Worm (Caenorhabditis elegans) whole organism, early embryonic: Measurements from ENCODE around the gene F44E2.8.

Source experiments
- B0310.2 ChIP-seq: sonication (generic microtip); optimal IDR thresholded peaks from 2 replicates; lab custom pipeline; 2016; ENCODE audit warnings: mild to moderate bottlenecking, missing genetic modification characterization, missing compliant biosample characterization
- F13C5.2 ChIP-seq: sonication (generic microtip); optimal IDR thresholded peaks from 2 replicates; lab custom pipeline; 2017; ENCODE audit warnings: mild to moderate bottlenecking, missing genetic modification characterization, inconsistent platforms, missing compliant biosample characterization
- aly-1 ChIP-seq: sonication (generic microtip); optimal IDR thresholded peaks from 2 replicates; lab custom pipeline; 2016; ENCODE audit warnings: missing genetic modification characterization, missing compliant biosample characterization
- ama-1 ChIP-seq: fragments of 150-350 bp; optimal IDR thresholded peaks from 2 replicates; lab custom pipeline; 2014
- ceh-13 ChIP-seq: fragments of 200-800 bp; sonication (Bioruptor generic); optimal IDR thresholded peaks from 2 replicates; lab custom pipeline; 2018; ENCODE audit warnings: mild to moderate bottlenecking, missing genetic modification characterization, missing compliant biosample characterization
- ets-7 ChIP-seq: sonication (generic microtip); optimal IDR thresholded peaks from 2 replicates; lab custom pipeline; 2016; ENCODE audit warnings: missing genotype, missing genetic modification characterization, missing compliant biosample characterization
- flt-1 ChIP-seq: fragments of 200-800 bp; sonication (Bioruptor generic); IDR thresholded peaks from 2 replicates; pipeline ENCODE4 v1.3.6; 2022; ENCODE audit warnings: missing genetic modification characterization, missing compliant biosample characterization
- hmg-4 ChIP-seq: fragments of 200-800 bp; sonication (Bioruptor generic); optimal IDR thresholded peaks from 2 replicates; lab custom pipeline; 2018; ENCODE audit warnings: mild to moderate bottlenecking, missing genetic modification characterization, missing compliant biosample characterization
- pes-1 ChIP-seq: fragments of 200-800 bp; sonication (Bioruptor generic); IDR thresholded peaks from 2 replicates; pipeline ENCODE4 v1.3.6; 2022; ENCODE audit warnings: missing genetic modification reagents, missing genetic modification characterization, missing compliant biosample characterization
- scrt-1 ChIP-seq: fragments of 200-800 bp; sonication (Bioruptor generic); IDR thresholded peaks from 2 replicates; pipeline ENCODE4 v1.3.6; 2022; ENCODE audit warnings: missing genetic modification characterization, missing compliant biosample characterization
- sea-1 ChIP-seq: fragments of 200-800 bp; sonication (Bioruptor generic); conservative IDR thresholded peaks from 2 replicates; pipeline ENCODE4 v1.3.6; 2022; ENCODE audit warnings: missing genetic modification characterization, missing compliant biosample characterization
- tbx-11 ChIP-seq: fragments of 200-800 bp; sonication (Bioruptor generic); IDR thresholded peaks from 2 replicates; pipeline ENCODE4 v1.3.6; 2022; ENCODE audit warnings: missing genetic modification characterization, missing compliant biosample characterization
- tbx-37 ChIP-seq: fragments of 200-800 bp; sonication (Bioruptor generic); conservative IDR thresholded peaks from 2 replicates; pipeline ENCODE4 v1.3.6; 2022; ENCODE audit warnings: missing genetic modification reagents, missing genetic modification characterization, missing compliant biosample characterization
- tra-4 ChIP-seq: sonication (generic microtip); optimal IDR thresholded peaks from 2 replicates; lab custom pipeline; 2017; ENCODE audit warnings: missing genetic modification characterization, missing compliant biosample characterization

- TF ChIP-seq hmg-4 (GFP tag; lab: Kevin White, UChicago) = no peak
- no peak for TF ChIP-seq ceh-13 (GFP tag; lab: Kevin White, UChicago)
- no peak for TF ChIP-seq ama-1 (lab: Kevin White, UChicago)
- no peak for TF ChIP-seq tbx-11 (GFP tag; lab: Robert Waterston, UW)
- TF ChIP-seq flt-1 (GFP tag; lab: Robert Waterston, UW) = no peak
- TF ChIP-seq tra-4 (tag; lab: Kevin White, UChicago) = no peak
- no peak for TF ChIP-seq aly-1 (tag; lab: Kevin White, UChicago)
- no peak for TF ChIP-seq ets-7 (tag; lab: Kevin White, UChicago)
- TF ChIP-seq F13C5.2 = no peak
- no peak for TF ChIP-seq scrt-1 (GFP tag; lab: Robert Waterston, UW)
- TF ChIP-seq sea-1 = no peak
- no peak for TF ChIP-seq pes-1 (GFP tag; lab: Robert Waterston, UW)
- TF ChIP-seq B0310.2 (tag; lab: Kevin White, UChicago) = no peak
- no peak for TF ChIP-seq tbx-37 (GFP tag; lab: Robert Waterston, UW)
These were observed 5.5 kb downstream of the F44E2.8 start for ce11 chrIII:8844137-8844536.
